Worm (Caenorhabditis elegans): ENCODE results near the gene F21A3.4.

F21A3.4 gene

ce11 chrV:15563985-15564384, 27.6 kb downstream of the F21A3.4 start:
- TF ChIP-seq lin-40 (tag; optimal IDR thresholded peaks at IDR 0.05) (peak; percentile 4), snpc-4 (GFP tag; optimal IDR thresholded peaks at IDR 0.05) (no peak), snpc-4 (tag; optimal IDR thresholded peaks at IDR 0.05) (peak in 1 of 4 experiments; percentile 13), egrh-3 (GFP tag; IDR thresholded peaks at IDR 0.05) (no peak), ztf-26 (tag; optimal IDR thresholded peaks at IDR 0.05) (peak; percentile 69), lin-54 (GFP tag; optimal IDR thresholded peaks at IDR 0.05) (peak; percentile 11), chd-7 (tag; optimal IDR thresholded peaks at IDR 0.05) (peak; percentile 12), tbp1 (GFP tag; optimal IDR thresholded peaks at IDR 0.05) (peak; percentile 22), somi-1 (GFP tag; optimal IDR thresholded peaks at IDR 0.05) (peak; percentile 37), nhr-80 (tag; optimal IDR thresholded peaks at IDR 0.05) (peak; percentile 61), atf-7 (tag; optimal IDR thresholded peaks at IDR 0.05) (no peak), hmg-1.2 (GFP tag; IDR thresholded peaks at IDR 0.05) (no peak), C06A6.2 (GFP tag; conservative IDR thresholded peaks at IDR 0.05) (0 out of 2 replicates have a peak, but pooled peaks have one; percentile 24)

DNA sequence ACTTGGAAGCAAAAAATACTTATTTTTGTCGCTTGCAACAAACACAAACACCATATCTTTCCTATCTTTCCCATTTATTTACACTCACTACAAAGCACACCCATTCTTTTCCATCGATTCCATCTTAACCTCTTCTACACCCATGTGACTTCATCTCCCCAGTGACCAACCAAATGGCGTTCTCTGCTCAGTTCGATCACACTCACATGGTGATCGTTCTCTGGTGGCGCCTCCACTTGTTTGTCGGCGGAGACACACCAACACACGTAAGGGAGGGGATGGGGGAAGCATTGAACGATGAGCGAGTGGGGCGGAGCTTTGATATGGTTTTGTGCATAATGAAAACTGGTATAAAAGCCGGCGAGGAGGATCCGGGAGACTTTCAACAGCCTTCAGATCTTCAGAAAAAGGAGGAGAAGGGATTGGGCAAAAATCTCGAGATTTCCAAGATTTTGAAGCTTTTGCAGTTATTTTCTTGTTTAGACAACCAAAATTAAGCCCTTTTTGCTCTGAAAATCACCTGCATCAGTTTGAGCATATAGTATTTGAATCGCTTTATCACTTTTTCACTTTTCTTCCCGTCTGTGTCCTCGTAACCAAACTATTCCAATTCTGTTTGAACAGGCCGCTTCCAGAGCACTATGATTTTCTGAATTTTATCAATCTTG, 30.2 kb downstream of the F21A3.4 start:
- no peak for TF ChIP-seq fkh-3 (tag; optimal IDR thresholded peaks at IDR 0.05)
- no peak for TF ChIP-seq madf-8 (GFP tag; conservative IDR thresholded peaks at IDR 0.05)
- peak; percentile 34 for TF ChIP-seq die-1 (tag; optimal IDR thresholded peaks at IDR 0.05)
- 0 out of 2 replicates have a peak, but pooled peaks have one; percentile 50 for TF ChIP-seq lin-26 (GFP tag; IDR thresholded peaks at IDR 0.05)
- TF ChIP-seq let-526 (GFP tag; IDR thresholded peaks at IDR 0.05) = 0 out of 2 replicates have a peak, but pooled peaks have one; percentile 55
- peak; percentile 5 for TF ChIP-seq tlf-1 (GFP tag; optimal IDR thresholded peaks at IDR 0.05)
- TF ChIP-seq ztf-26 (tag; optimal IDR thresholded peaks at IDR 0.05) = peak; percentile 58
- TF ChIP-seq nfyb-1 (GFP tag; IDR thresholded peaks at IDR 0.05) = 0 out of 2 replicates have a peak, but pooled peaks have one; percentile 15
- 0 out of 2 replicates have a peak, but pooled peaks have one; percentile 30 for TF ChIP-seq B0019.2 (GFP tag; conservative IDR thresholded peaks at IDR 0.05)
- peak; percentile 37 for TF ChIP-seq lin-54 (GFP tag; optimal IDR thresholded peaks at IDR 0.05)
- TF ChIP-seq ceh-40 (GFP tag; IDR thresholded peaks at IDR 0.05) = no peak
- 0 out of 2 replicates have a peak, but pooled peaks have one; percentile 16 for TF ChIP-seq ztf-6 (GFP tag; IDR thresholded peaks at IDR 0.05)
- peak; percentile 68 for TF ChIP-seq F22D6.2 (tag; optimal IDR thresholded peaks at IDR 0.05)
- TF ChIP-seq nhr-80 (tag; optimal IDR thresholded peaks at IDR 0.05) = peak; percentile 47
- TF ChIP-seq ZK185.1 (tag; optimal IDR thresholded peaks at IDR 0.05; ENCODE audit: poor library complexity, severe bottlenecking) = peak; percentile 52
- peak; percentile 61; the same call in 1 of the 2 replicates for TF ChIP-seq K11D2.4 (GFP tag; IDR thresholded peaks at IDR 0.05)
- no peak for TF ChIP-seq xnd-1 (tag; optimal IDR thresholded peaks at IDR 0.05)
- TF ChIP-seq C06A6.2 (GFP tag; conservative IDR thresholded peaks at IDR 0.05) = 0 out of 2 replicates have a peak, but pooled peaks have one; percentile 24
- TF ChIP-seq hlh-26 (GFP tag; conservative IDR thresholded peaks at IDR 0.05) = no peak
- peak; percentile 77 for TF ChIP-seq somi-1 (GFP tag; optimal IDR thresholded peaks at IDR 0.05)
- no peak for TF ChIP-seq nhr-27 (tag; optimal IDR thresholded peaks at IDR 0.05)
- peak; percentile 49 for TF ChIP-seq tbp1 (GFP tag; optimal IDR thresholded peaks at IDR 0.05)
- TF ChIP-seq B0336.3 (GFP tag; IDR thresholded peaks at IDR 0.05) = peak; percentile 40; the same call in 1 of the 2 replicates
- TF ChIP-seq lir-1 (GFP tag; conservative IDR thresholded peaks at IDR 0.05) = peak; percentile 54; the same call in 1 of the 2 replicates
- 0 out of 2 replicates have a peak, but pooled peaks have one; percentile 18 for TF ChIP-seq cebp-1 (GFP tag; IDR thresholded peaks at IDR 0.05)
- TF ChIP-seq cebp-1 (tag; optimal IDR thresholded peaks at IDR 0.05) = peak; percentile 75
- no peak for TF ChIP-seq pha-4 (tag; optimal IDR thresholded peaks at IDR 0.05)
- TF ChIP-seq mcd-1 (GFP tag; IDR thresholded peaks at IDR 0.05) = 0 out of 2 replicates have a peak, but pooled peaks have one; percentile 4
- TF ChIP-seq egl-44 (GFP tag; IDR thresholded peaks at IDR 0.05) = peak; percentile 52; the same call in 1 of the 2 replicates
- TF ChIP-seq snpc-4 (GFP tag; optimal IDR thresholded peaks at IDR 0.05) = no peak
- TF ChIP-seq snpc-4 (tag; optimal IDR thresholded peaks at IDR 0.05) = peak; percentile 61 to 72 (median 64)
- TF ChIP-seq ceh-27 (GFP tag; optimal IDR thresholded peaks at IDR 0.05) = peak; percentile 37
- peak; percentile 14 for TF ChIP-seq madf-10 (tag; optimal IDR thresholded peaks at IDR 0.05)
- TF ChIP-seq hmg-1.2 (GFP tag; IDR thresholded peaks at IDR 0.05) = peak; percentile 33; the same call in 1 of the 2 replicates
- no peak for TF ChIP-seq nfya-2 (GFP tag; IDR thresholded peaks at IDR 0.05)
- TF ChIP-seq F57C9.4 (tag; optimal IDR thresholded peaks at IDR 0.05) = no peak
- TF ChIP-seq lin-35 (GFP tag; optimal IDR thresholded peaks at IDR 0.05) = peak in 1 of 3 experiments; percentile 38
- peak; percentile 78 for TF ChIP-seq K12H6.12 (tag; optimal IDR thresholded peaks at IDR 0.05)
- peak; percentile 45 for TF ChIP-seq attf-5 (GFP tag; optimal IDR thresholded peaks at IDR 0.05)
- peak; percentile 55 for TF ChIP-seq chd-7 (tag; optimal IDR thresholded peaks at IDR 0.05)
